Fruit fly (Drosophila melanogaster) whole organism, embryonic: Measurements from ENCODE around the gene CG7945.
A peak's percentile ranks its signal among the peaks of the same experiment; 100 is the strongest.

Experiments
- Adf1 ChIP-seq: fragments of 200-800 bp; sonication (Bioruptor generic); IDR thresholded peaks from 2 replicates; pipeline ENCODE4 v1.3.6; 2022; ENCODE audit warnings: missing biosample characterization, missing genetic modification characterization
- CG10147 ChIP-seq: fragments of 200-800 bp; sonication (Bioruptor generic); optimal IDR thresholded peaks from 2 replicates; lab custom pipeline; 2019; ENCODE audit warnings: missing biosample characterization, mild to moderate bottlenecking, missing genetic modification characterization, moderate library complexity
- CG10366 ChIP-seq: fragments of 200-800 bp; sonication (Bioruptor generic); IDR thresholded peaks from 2 replicates; pipeline ENCODE4 v1.3.6; 2022; ENCODE audit warnings: missing biosample characterization, missing genetic modification characterization
- CG12236 ChIP-seq: fragments of 200-800 bp; sonication (Bioruptor generic); optimal IDR thresholded peaks from 2 replicates; lab custom pipeline; 2016; ENCODE audit warnings: missing biosample characterization, missing genetic modification characterization
- CG12769 ChIP-seq: fragments of 200-800 bp; sonication (Bioruptor generic); optimal IDR thresholded peaks from 2 replicates; lab custom pipeline; 2019; ENCODE audit warnings: missing biosample characterization, mild to moderate bottlenecking, missing genetic modification characterization, moderate library complexity
- CG13296 ChIP-seq: fragments of 200-800 bp; sonication (Bioruptor generic); optimal IDR thresholded peaks from 3 replicates; lab custom pipeline; 2018; ENCODE audit warnings: missing biosample characterization, mild to moderate bottlenecking, missing genetic modification characterization
- CG14710 ChIP-seq: fragments of 200-800 bp; sonication (Bioruptor generic); optimal IDR thresholded peaks from 3 replicates; lab custom pipeline; 2019; ENCODE audit warnings: missing biosample characterization, mild to moderate bottlenecking, missing genetic modification characterization, moderate library complexity
- CG17359 ChIP-seq: fragments of 200-800 bp; sonication (Bioruptor generic); optimal IDR thresholded peaks from 3 replicates; lab custom pipeline; 2018; ENCODE audit warnings: missing biosample characterization, mild to moderate bottlenecking, missing genetic modification characterization, moderate library complexity
- CG17568 ChIP-seq: fragments of 200-800 bp; sonication (Bioruptor generic); optimal IDR thresholded peaks from 2 replicates; lab custom pipeline; 2018; ENCODE audit warnings: missing biosample characterization, mild to moderate bottlenecking, missing genetic modification characterization, moderate library complexity
- CG17612 ChIP-seq: fragments of 200-800 bp; sonication (Bioruptor generic); IDR thresholded peaks from 2 replicates; pipeline ENCODE4 v1.3.6; 2022; ENCODE audit warnings: missing biosample characterization, missing genetic modification characterization
- CG17912 ChIP-seq: fragments of 200-800 bp; sonication (Bioruptor generic); optimal IDR thresholded peaks from 2 replicates; lab custom pipeline; 2018; ENCODE audit warnings: missing biosample characterization, mild to moderate bottlenecking, missing genetic modification characterization
- CG1792 ChIP-seq: fragments of 200-800 bp; sonication (Bioruptor generic); optimal IDR thresholded peaks from 2 replicates; lab custom pipeline; 2016; ENCODE audit warnings: missing biosample characterization, missing genetic modification characterization
- CG2120 ChIP-seq: fragments of 200-800 bp; sonication (Bioruptor generic); optimal IDR thresholded peaks from 3 replicates; lab custom pipeline; 2016; ENCODE audit warnings: missing biosample characterization, missing genetic modification characterization
- CG3065 ChIP-seq: fragments of 200-800 bp; sonication (Bioruptor generic); optimal IDR thresholded peaks from 2 replicates; lab custom pipeline; 2016; ENCODE audit warnings: missing biosample characterization, missing genetic modification characterization
- CG4707 ChIP-seq: fragments of 200-800 bp; sonication (Bioruptor generic); optimal IDR thresholded peaks from 2 replicates; lab custom pipeline; 2018; ENCODE audit warnings: missing biosample characterization, mild to moderate bottlenecking, missing genetic modification characterization, moderate library complexity
- CG6689 ChIP-seq: fragments of 200-800 bp; sonication (Bioruptor generic); IDR thresholded peaks from 2 replicates; pipeline ENCODE4 v1.3.6; 2022; ENCODE audit warnings: missing biosample characterization, missing genetic modification characterization
- CG7271 ChIP-seq: fragments of 200-800 bp; sonication (Bioruptor generic); optimal IDR thresholded peaks from 2 replicates; lab custom pipeline; 2018; ENCODE audit warnings: missing biosample characterization, mild to moderate bottlenecking, missing genetic modification characterization, moderate library complexity
- CG7745 ChIP-seq: fragments of 200-800 bp; sonication (Bioruptor generic); optimal IDR thresholded peaks from 2 replicates; lab custom pipeline; 2018; ENCODE audit warnings: missing biosample characterization, mild to moderate bottlenecking, missing genetic modification characterization, moderate library complexity
- CG8089 ChIP-seq: fragments of 200-800 bp; sonication (Bioruptor generic); optimal IDR thresholded peaks from 3 replicates; lab custom pipeline; 2016; ENCODE audit warnings: missing biosample characterization, missing genetic modification characterization
- CG9817 ChIP-seq: fragments of 200-800 bp; sonication (Bioruptor generic); optimal IDR thresholded peaks from 2 replicates; lab custom pipeline; 2018; ENCODE audit warnings: missing biosample characterization, mild to moderate bottlenecking, missing genetic modification characterization, moderate library complexity
- Dp ChIP-seq: fragments of 200-800 bp; sonication (Bioruptor generic); optimal IDR thresholded peaks from 2 replicates; lab custom pipeline; 2018; ENCODE audit warnings: missing biosample characterization, mild to moderate bottlenecking, missing genetic modification characterization, moderate library complexity
- Dref ChIP-seq: fragments of 200-800 bp; sonication (Bioruptor generic); IDR thresholded peaks from 2 replicates; pipeline ENCODE4 v1.3.6; 2022; ENCODE audit warnings: missing biosample characterization, missing genetic modification characterization
- HLH4C ChIP-seq: fragments of 200-800 bp; sonication (Bioruptor generic); IDR thresholded peaks from 3 replicates; pipeline ENCODE4 v1.3.6; 2022; ENCODE audit warnings: missing biosample characterization, missing genetic modification characterization; ENCODE audit not compliant: partially characterized antibody
- HLHmδ ChIP-seq: fragments of 200-800 bp; sonication (Bioruptor generic); optimal IDR thresholded peaks from 2 replicates; lab custom pipeline; 2018; ENCODE audit warnings: missing biosample characterization, mild to moderate bottlenecking, missing genetic modification characterization, moderate library complexity
- HmgZ ChIP-seq: fragments of 200-800 bp; sonication (Bioruptor generic); optimal IDR thresholded peaks from 2 replicates; lab custom pipeline; 2018; ENCODE audit warnings: missing biosample characterization, mild to moderate bottlenecking, missing genetic modification characterization
- Hr51 ChIP-seq, 2 experiments: fragments of 200-800 bp; sonication (Bioruptor generic); optimal IDR thresholded peaks; 2 replicates in 1 of 2; 3 replicates in 1 of 2; lab custom pipeline; 2016 to 2018; ENCODE audit warnings: missing biosample characterization in 2 of 2, missing genetic modification characterization in 2 of 2, mild to moderate bottlenecking in 1 of 2, moderate library complexity in 1 of 2
- Med ChIP-seq: fragments of 200-800 bp; sonication (Bioruptor generic); peaks from one replicate; lab custom pipeline; 2016; ENCODE audit warnings: missing biosample characterization, missing genetic modification characterization, mild to moderate bottlenecking, inconsistent platforms, moderate library complexity
- Myb ChIP-seq: fragments of 200-800 bp; sonication (Bioruptor generic); optimal IDR thresholded peaks from 2 replicates; lab custom pipeline; 2016; ENCODE audit warnings: missing biosample characterization, missing genetic modification characterization
- Nf-YC ChIP-seq: fragments of 200-800 bp; optimal IDR thresholded peaks from 3 replicates; lab custom pipeline; 2019; ENCODE audit warnings: missing biosample characterization, mild to moderate bottlenecking, missing genetic modification characterization, moderate library complexity
- NfI ChIP-seq: fragments of 200-800 bp; sonication (Bioruptor generic); optimal IDR thresholded peaks from 3 replicates; lab custom pipeline; 2018; ENCODE audit warnings: missing biosample characterization, mild to moderate bottlenecking, missing genetic modification characterization, moderate library complexity
- ab ChIP-seq: fragments of 200-800 bp; sonication (Bioruptor generic); optimal IDR thresholded peaks from 2 replicates; lab custom pipeline; 2016; ENCODE audit warnings: missing biosample characterization, missing genetic modification characterization
- bbx ChIP-seq: fragments of 200-800 bp; sonication (Bioruptor generic); IDR thresholded peaks from 2 replicates; pipeline ENCODE4 v1.3.6; 2022; ENCODE audit warnings: missing biosample characterization, missing genetic modification characterization; ENCODE audit not compliant: partially characterized antibody
- cg ChIP-seq: fragments of 200-800 bp; sonication (Bioruptor generic); optimal IDR thresholded peaks from 3 replicates; lab custom pipeline; 2019; ENCODE audit warnings: missing biosample characterization, mild to moderate bottlenecking, missing genetic modification characterization, moderate library complexity
- dati ChIP-seq: fragments of 200-800 bp; sonication (Bioruptor generic); IDR thresholded peaks from 2 replicates; pipeline ENCODE4 v1.3.6; 2022; ENCODE audit warnings: missing biosample characterization, missing genetic modification characterization
- dimm ChIP-seq: fragments of 200-800 bp; sonication (Bioruptor generic); IDR thresholded peaks from 2 replicates; pipeline ENCODE4 v1.3.6; 2022; ENCODE audit warnings: missing biosample characterization, missing genetic modification characterization
- dm ChIP-seq: fragments of 200-800 bp; sonication (Bioruptor generic); optimal IDR thresholded peaks from 3 replicates; lab custom pipeline; 2016; ENCODE audit warnings: missing biosample characterization, missing genetic modification characterization
- insv ChIP-seq, 2 experiments: fragments of 200-800 bp; sonication (Bioruptor generic); optimal IDR thresholded peaks; 3 replicates each; lab custom pipeline; 2016 to 2018; ENCODE audit warnings: missing biosample characterization in 2 of 2, missing genetic modification characterization in 2 of 2
- lilli ChIP-seq: fragments of 200-800 bp; sonication (Bioruptor generic); optimal IDR thresholded peaks from 3 replicates; lab custom pipeline; 2016; ENCODE audit warnings: missing biosample characterization, missing genetic modification characterization
- odd ChIP-seq: fragments of 200-800 bp; sonication (Bioruptor generic); optimal IDR thresholded peaks from 2 replicates; lab custom pipeline; 2017; ENCODE audit warnings: missing biosample characterization, mild to moderate bottlenecking, missing genetic modification characterization
- pnt ChIP-seq: fragments of 200-800 bp; sonication (Bioruptor generic); optimal IDR thresholded peaks from 3 replicates; lab custom pipeline; 2016; ENCODE audit warnings: missing biosample characterization, missing genetic modification characterization
- prd ChIP-seq, 3 experiments: fragments of >200 bp in 2 of 3; fragments of 200-800 bp in 1 of 3; sonication (Bioruptor generic) in 1 of 3; optimal IDR thresholded peaks in 2 of 3; IDR thresholded peaks in 1 of 3; 2 replicates in 2 of 3; 3 replicates in 1 of 3; pipeline versions ENCODE4 v1.3.6 to Lab custom; 2017 to 2022; ENCODE audit warnings: missing biosample characterization in 1 of 3, missing genetic modification characterization in 1 of 3
- row ChIP-seq: fragments of 200-800 bp; sonication (Bioruptor generic); IDR thresholded peaks from 3 replicates; pipeline ENCODE4 v1.3.6; 2022; ENCODE audit warnings: missing biosample characterization, missing genetic modification characterization
- shn ChIP-seq: fragments of 200-800 bp; sonication (Bioruptor generic); optimal IDR thresholded peaks from 3 replicates; lab custom pipeline; 2016; ENCODE audit warnings: missing biosample characterization, missing genetic modification characterization
- tna ChIP-seq: fragments of 200-800 bp; sonication (Bioruptor generic); IDR thresholded peaks from 2 replicates; pipeline ENCODE4 v1.3.6; 2022; ENCODE audit warnings: missing biosample characterization, missing genetic modification characterization; ENCODE audit not compliant: partially characterized antibody
- twi ChIP-seq: fragments of 200-800 bp; optimal IDR thresholded peaks from 2 replicates; lab custom pipeline; 2019; ENCODE audit warnings: missing biosample characterization, mild to moderate bottlenecking, missing genetic modification characterization, moderate library complexity
- zen ChIP-seq: fragments of 200-800 bp; sonication (Bioruptor generic); optimal IDR thresholded peaks from 3 replicates; lab custom pipeline; 2018; ENCODE audit warnings: missing biosample characterization, mild to moderate bottlenecking, missing genetic modification characterization, moderate library complexity
- zf30C ChIP-seq: fragments of 200-800 bp; sonication (Bioruptor generic); optimal IDR thresholded peaks from 3 replicates; lab custom pipeline; 2018; ENCODE audit warnings: missing biosample characterization, mild to moderate bottlenecking, missing genetic modification characterization
- zfh2 ChIP-seq: fragments of 200-800 bp; sonication (Bioruptor generic); optimal IDR thresholded peaks from 2 replicates; lab custom pipeline; 2016; ENCODE audit warnings: missing biosample characterization, missing genetic modification characterization

Gene CG7945

DNA sequence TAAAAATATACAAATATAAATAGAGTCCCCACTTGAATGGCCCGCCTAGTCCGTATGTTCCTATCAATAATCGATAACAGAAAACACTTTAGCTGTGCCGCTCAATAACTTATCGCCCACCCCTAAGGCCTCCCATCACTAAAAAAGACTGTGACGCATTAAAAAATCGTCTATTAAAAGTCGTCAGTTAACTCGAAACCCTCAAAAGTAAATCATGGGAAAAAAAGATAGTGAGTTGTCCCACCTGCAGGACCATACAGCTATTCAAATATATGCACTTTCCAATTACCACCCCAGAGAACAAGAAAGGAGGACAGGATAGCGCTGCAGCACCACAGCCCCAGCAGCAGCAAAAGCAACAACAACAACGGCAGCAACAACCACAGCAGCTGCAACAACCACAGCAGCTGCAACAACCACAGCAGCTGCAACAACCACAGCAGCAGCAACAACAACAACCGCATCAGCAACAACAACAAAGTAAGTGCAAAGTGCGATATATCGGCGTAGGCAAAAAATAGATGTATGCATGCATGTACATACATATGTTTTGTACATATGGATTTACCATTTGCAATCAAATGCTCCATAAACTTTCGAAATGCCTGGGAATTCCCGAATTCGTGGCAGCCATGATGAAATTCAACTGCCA, 30.2 kb upstream of the CG7945 start, which contains the start of gene AGO2:
Gene AGO2, plus strand, starts transcription at position 121 of the 652 bp plus-strand sequence.
- 0 out of 2 replicates have a peak, but pooled peaks have one; percentile 28 for TF ChIP-seq CG6689
- no peak for TF ChIP-seq HmgZ (tag; lab: Kevin White, UChicago)
- no peak for TF ChIP-seq pnt
- peak; percentile 68 for TF ChIP-seq Med (GFP tag; lab: Kevin White, UChicago)
- TF ChIP-seq tna (GFP tag; lab: Robert Waterston, UW) = peak; percentile 75
- peak; percentile 26 for TF ChIP-seq Myb
- TF ChIP-seq CG12769 = no peak
- no peak for TF ChIP-seq CG17612 (GFP tag; lab: Robert Waterston, UW)
- TF ChIP-seq CG10366 (GFP tag; lab: Robert Waterston, UW) = no peak
- peak; percentile 28 for TF ChIP-seq CG13296 (GFP tag; lab: Kevin White, UChicago)
- peak; percentile 61 for TF ChIP-seq CG17568 (GFP tag; lab: Kevin White, UChicago)
- peak; percentile 38 for TF ChIP-seq CG10147 (GFP tag; lab: Kevin White, UChicago)
- TF ChIP-seq Dp (GFP tag; lab: Kevin White, UChicago) = peak; percentile 92
- no peak for TF ChIP-seq CG17912 (GFP tag; lab: Kevin White, UChicago)
- TF ChIP-seq zen (tag; lab: Kevin White, UChicago) = no peak
- peak; percentile 93 for TF ChIP-seq Dref (GFP tag; lab: Robert Waterston, UW)
- TF ChIP-seq dm (GFP tag; lab: Kevin White, UChicago) = no peak
- no peak for TF ChIP-seq dati
- TF ChIP-seq CG2120 (GFP tag; lab: Kevin White, UChicago) = peak; percentile 11
- TF ChIP-seq zf30C (GFP tag; lab: Kevin White, UChicago) = no peak
- no peak for TF ChIP-seq NfI (GFP tag; lab: Kevin White, UChicago)
- TF ChIP-seq prd (optimal IDR thresholded peaks at IDR 0.05; lab: Kevin White, UChicago) = no peak
- TF ChIP-seq prd (GFP tag; IDR thresholded peaks at IDR 0.05; lab: Robert Waterston, UW) = 0 out of 3 replicates have a peak, but pooled peaks have one; percentile 14
- TF ChIP-seq Hr51 (GFP tag; optimal IDR thresholded peaks at IDR 0.05; lab: Kevin White, UChicago) = peak in 1 of 2 experiments; percentile 61
- TF ChIP-seq Adf1 (GFP tag; lab: Robert Waterston, UW) = peak; percentile 14; the same call in 1 of the 2 replicates
- TF ChIP-seq CG8089 (GFP tag; lab: Kevin White, UChicago) = no peak
- TF ChIP-seq CG3065 (GFP tag; lab: Kevin White, UChicago) = no peak
- TF ChIP-seq Nf-YC = peak; percentile 19
- TF ChIP-seq lilli (GFP tag; lab: Kevin White, UChicago) = peak; percentile 30
- TF ChIP-seq CG7271 = peak; percentile 48
- peak; percentile 52 for TF ChIP-seq cg (GFP tag; lab: Kevin White, UChicago)
- no peak for TF ChIP-seq CG4707 (GFP tag; lab: Kevin White, UChicago)
- TF ChIP-seq bbx (GFP tag; lab: Robert Waterston, UW) = peak; percentile 69
- peak; percentile 53 for TF ChIP-seq twi (tag; lab: Kevin White, UChicago)
- TF ChIP-seq shn (GFP tag; lab: Kevin White, UChicago) = peak; percentile 1
- TF ChIP-seq dimm = no peak
- TF ChIP-seq CG17359 (tag; lab: Kevin White, UChicago) = no peak
- peak; percentile 16 for TF ChIP-seq HLHmδ (GFP tag; lab: Kevin White, UChicago)
- peak; percentile 20 for TF ChIP-seq odd (GFP tag; lab: Kevin White, UChicago)
- TF ChIP-seq CG9817 (tag; lab: Kevin White, UChicago) = no peak
- TF ChIP-seq CG12236 (GFP tag; lab: Kevin White, UChicago) = no peak
- peak in 1 of 2 experiments; percentile 33 for TF ChIP-seq insv (GFP tag; optimal IDR thresholded peaks at IDR 0.05; lab: Kevin White, UChicago)
- no peak for TF ChIP-seq ab (GFP tag; lab: Kevin White, UChicago)
- TF ChIP-seq row (GFP tag; lab: Robert Waterston, UW) = peak; percentile 31; the same call in 1 of the 3 replicates
- TF ChIP-seq HLH4C (GFP tag; lab: Robert Waterston, UW) = peak; percentile 77
- peak; percentile 9 for TF ChIP-seq zfh2
- TF ChIP-seq CG7745 (tag; lab: Kevin White, UChicago) = no peak
- peak; percentile 81 for TF ChIP-seq CG14710 (tag; lab: Kevin White, UChicago)
- no peak for TF ChIP-seq CG1792
